Worm (Caenorhabditis elegans) whole organism, young adult: ENCODE measurements around the gene spp-28.

ENCODE experiments used
- C17E4.6 ChIP-seq: fragments of 200-800 bp; sonication (Bioruptor generic); IDR thresholded peaks from 2 replicates; pipeline ENCODE4 v1.3.6; 2022; ENCODE audit warnings: missing genetic modification reagents, missing genetic modification characterization, missing compliant biosample characterization
- D2030.7 ChIP-seq: fragments of 200-800 bp; sonication (Bioruptor generic); IDR thresholded peaks from 2 replicates; pipeline ENCODE4 v1.3.6; 2022; ENCODE audit warnings: missing genetic modification reagents, missing genetic modification characterization, missing compliant biosample characterization
- F39B2.1 ChIP-seq: fragments of 200-800 bp; sonication (Bioruptor generic); IDR thresholded peaks from 2 replicates; pipeline ENCODE4 v1.3.6; 2022; ENCODE audit warnings: missing genetic modification reagents, missing genetic modification characterization, missing compliant biosample characterization
- F55B11.4 ChIP-seq: sonication (generic microtip); optimal IDR thresholded peaks from 2 replicates; lab custom pipeline; 2016; ENCODE audit warnings: missing compliant biosample characterization, missing genetic modification characterization, borderline replicate concordance; ENCODE audit not compliant: insufficient read depth
- F57A8.1 ChIP-seq: fragments of 200-800 bp; sonication (Bioruptor generic); optimal IDR thresholded peaks from 2 replicates; lab custom pipeline; 2018; ENCODE audit warnings: mild to moderate bottlenecking, missing genetic modification characterization, moderate library complexity, missing compliant biosample characterization
- F57C9.4 ChIP-seq: sonication (generic microtip); optimal IDR thresholded peaks from 2 replicates; lab custom pipeline; 2017; ENCODE audit warnings: mild to moderate bottlenecking, missing genetic modification characterization, missing compliant biosample characterization
- K12H6.12 ChIP-seq: fragments of 200-800 bp; sonication (Bioruptor generic); optimal IDR thresholded peaks from 2 replicates; lab custom pipeline; 2018; ENCODE audit warnings: mild to moderate bottlenecking, missing genetic modification characterization, missing compliant biosample characterization
- Y53F4B.3 ChIP-seq: fragments of 200-800 bp; sonication (Bioruptor generic); IDR thresholded peaks from 2 replicates; pipeline ENCODE4 v1.3.6; 2022; ENCODE audit warnings: missing genetic modification reagents, missing genetic modification characterization, missing compliant biosample characterization
- Y53G8AR.9 ChIP-seq: fragments of 200-800 bp; sonication (Bioruptor generic); conservative IDR thresholded peaks from 2 replicates; pipeline ENCODE4 v1.3.6; 2022; ENCODE audit warnings: missing genetic modification reagents, missing genetic modification characterization, missing compliant biosample characterization
- Y67H2A.10 ChIP-seq: fragments of 200-800 bp; sonication (Bioruptor generic); conservative IDR thresholded peaks from 2 replicates; pipeline ENCODE4 v1.3.6; 2022; ENCODE audit warnings: missing genetic modification reagents, missing genetic modification characterization, missing compliant biosample characterization
- Y79H2A.3 ChIP-seq: fragments of 200-800 bp; sonication (Bioruptor generic); conservative IDR thresholded peaks from 2 replicates; pipeline ENCODE4 v1.3.6; 2022; ENCODE audit warnings: missing genetic modification reagents, missing genetic modification characterization, missing compliant biosample characterization
- Y95B8A.8 ChIP-seq: fragments of 200-800 bp; sonication (Bioruptor generic); IDR thresholded peaks from 2 replicates; pipeline ENCODE4 v1.3.6; 2022; ENCODE audit warnings: missing genetic modification reagents, missing genetic modification characterization, missing compliant biosample characterization
- akir-1 ChIP-seq: fragments of 200-800 bp; sonication (Bioruptor generic); optimal IDR thresholded peaks from 2 replicates; lab custom pipeline; 2018; ENCODE audit warnings: mild to moderate bottlenecking, missing genetic modification characterization, moderate library complexity, missing compliant biosample characterization
- aptf-3 ChIP-seq: fragments of 200-800 bp; sonication (Bioruptor generic); IDR thresholded peaks from 2 replicates; pipeline ENCODE4 v1.3.6; 2022; ENCODE audit warnings: missing genetic modification characterization, missing compliant biosample characterization
- attf-5 ChIP-seq: fragments of 200-800 bp; sonication (Bioruptor generic); optimal IDR thresholded peaks from 2 replicates; lab custom pipeline; 2018; ENCODE audit warnings: mild to moderate bottlenecking, missing genetic modification characterization, missing compliant biosample characterization
- ccch-3 ChIP-seq: fragments of 200-800 bp; sonication (Bioruptor generic); optimal IDR thresholded peaks from 2 replicates; lab custom pipeline; 2018; ENCODE audit warnings: mild to moderate bottlenecking, missing genetic modification characterization, missing compliant biosample characterization
- cebp-1 ChIP-seq, 2 experiments: fragments of 200-800 bp in 1 of 2; sonication (Bioruptor generic) in 1 of 2; sonication (generic microtip) in 1 of 2; IDR thresholded peaks in 1 of 2; optimal IDR thresholded peaks in 1 of 2; 2 replicates each; pipeline versions ENCODE4 v1.3.6 to Lab custom; 2017 to 2022; ENCODE audit warnings: missing compliant biosample characterization in 2 of 2, missing genetic modification characterization in 2 of 2, mild to moderate bottlenecking in 1 of 2, missing genetic modification reagents in 1 of 2, moderate library complexity in 1 of 2
- ceh-27 ChIP-seq: fragments of 200-800 bp; sonication (Bioruptor generic); optimal IDR thresholded peaks from 2 replicates; lab custom pipeline; 2018; ENCODE audit warnings: mild to moderate bottlenecking, missing genetic modification characterization, moderate library complexity, missing compliant biosample characterization
- ceh-40 ChIP-seq: fragments of 200-800 bp; sonication (Bioruptor generic); IDR thresholded peaks from 2 replicates; pipeline ENCODE4 v1.3.6; 2022; ENCODE audit warnings: missing genetic modification characterization, missing compliant biosample characterization
- ceh-58 ChIP-seq: fragments of 200-800 bp; sonication (Bioruptor generic); IDR thresholded peaks from 2 replicates; pipeline ENCODE4 v1.3.6; 2022; ENCODE audit warnings: missing genetic modification characterization, missing compliant biosample characterization
- efl-1 ChIP-seq: fragments of 150-350 bp; optimal IDR thresholded peaks from 2 replicates; lab custom pipeline; 2014; ENCODE audit warnings: missing biosample characterization, missing genetic modification reagents, missing genetic modification characterization
- egl-18 ChIP-seq: fragments of 200-800 bp; sonication (Bioruptor generic); IDR thresholded peaks from 2 replicates; pipeline ENCODE4 v1.3.6; 2022; ENCODE audit warnings: missing genetic modification reagents, missing genetic modification characterization, missing compliant biosample characterization
- ekl-4 ChIP-seq: fragments of 200-800 bp; sonication (Bioruptor generic); IDR thresholded peaks from 2 replicates; pipeline ENCODE4 v1.3.6; 2022; ENCODE audit warnings: missing genetic modification reagents, missing genetic modification characterization, missing compliant biosample characterization
- ets-4 ChIP-seq: fragments of 200-800 bp; sonication (Bioruptor generic); optimal IDR thresholded peaks from 2 replicates; lab custom pipeline; 2018; ENCODE audit warnings: mild to moderate bottlenecking, missing genetic modification characterization, missing compliant biosample characterization
- hmg-1.2 ChIP-seq: fragments of 200-800 bp; sonication (Bioruptor generic); IDR thresholded peaks from 2 replicates; pipeline ENCODE4 v1.3.6; 2022; ENCODE audit warnings: missing genetic modification reagents, missing genetic modification characterization, missing compliant biosample characterization
- let-526 ChIP-seq: fragments of 200-800 bp; sonication (Bioruptor generic); IDR thresholded peaks from 2 replicates; pipeline ENCODE4 v1.3.6; 2022; ENCODE audit warnings: missing genetic modification reagents, missing genetic modification characterization, missing compliant biosample characterization
- lin-35 ChIP-seq, 3 experiments: fragments of 150-350 bp in 2 of 3; sonication (generic microtip) in 1 of 3; optimal IDR thresholded peaks; 2 replicates each; lab custom pipeline; 2014 to 2018; ENCODE audit warnings: missing biosample characterization in 3 of 3, missing genetic modification characterization in 3 of 3, missing genetic modification reagents in 3 of 3
- lin-54 ChIP-seq: fragments of 200-800 bp; sonication (Bioruptor generic); optimal IDR thresholded peaks from 2 replicates; lab custom pipeline; 2018; ENCODE audit warnings: mild to moderate bottlenecking, missing genetic modification characterization, missing compliant biosample characterization
- lir-1 ChIP-seq: fragments of 200-800 bp; sonication (Bioruptor generic); conservative IDR thresholded peaks from 2 replicates; pipeline ENCODE4 v1.3.6; 2022; ENCODE audit warnings: missing genetic modification reagents, missing genetic modification characterization, missing compliant biosample characterization
- madf-3 ChIP-seq: fragments of 200-800 bp; sonication (Bioruptor generic); IDR thresholded peaks from 2 replicates; pipeline ENCODE4 v1.3.6; 2022; ENCODE audit warnings: missing genetic modification reagents, missing genetic modification characterization, missing compliant biosample characterization
- mcd-1 ChIP-seq: fragments of 200-800 bp; sonication (Bioruptor generic); IDR thresholded peaks from 2 replicates; pipeline ENCODE4 v1.3.6; 2022; ENCODE audit warnings: missing genetic modification reagents, missing genetic modification characterization, missing compliant biosample characterization
- mel-28 ChIP-seq: sonication (generic microtip); optimal IDR thresholded peaks from 2 replicates; lab custom pipeline; 2016; ENCODE audit warnings: borderline replicate concordance, mild to moderate bottlenecking, missing genetic modification characterization, missing compliant biosample characterization
- nfya-2 ChIP-seq: fragments of 200-800 bp; sonication (Bioruptor generic); IDR thresholded peaks from 2 replicates; pipeline ENCODE4 v1.3.6; 2022; ENCODE audit warnings: missing genetic modification reagents, missing genetic modification characterization, missing compliant biosample characterization
- nhr-80 ChIP-seq: sonication (generic microtip); optimal IDR thresholded peaks from 2 replicates; lab custom pipeline; 2016; ENCODE audit warnings: missing genetic modification characterization, missing compliant biosample characterization
- pha-4 ChIP-seq: fragments of 150-350 bp; sonication (generic microtip); optimal IDR thresholded peaks from 2 replicates; lab custom pipeline; 2014; ENCODE audit warnings: missing biosample characterization, missing genetic modification reagents, missing genetic modification characterization
- sdz-38 ChIP-seq: sonication (generic microtip); optimal IDR thresholded peaks from 2 replicates; lab custom pipeline; 2016; ENCODE audit warnings: missing genotype, missing genetic modification characterization, missing compliant biosample characterization
- sea-2 ChIP-seq: fragments of 200-800 bp; sonication (Bioruptor generic); IDR thresholded peaks from 2 replicates; pipeline ENCODE4 v1.3.6; 2022; ENCODE audit warnings: missing genetic modification characterization, missing compliant biosample characterization
- snpc-3.4 ChIP-seq: sonication (generic microtip); optimal IDR thresholded peaks from 2 replicates; lab custom pipeline; 2017; ENCODE audit warnings: missing genetic modification characterization, mild to moderate bottlenecking, missing compliant biosample characterization, antibody characterized with exemption, moderate library complexity, missing genotype, missing genetic modification reagents
- tlf-1 ChIP-seq: fragments of 200-800 bp; sonication (Bioruptor generic); optimal IDR thresholded peaks from 2 replicates; lab custom pipeline; 2018; ENCODE audit warnings: mild to moderate bottlenecking, missing genetic modification characterization, missing compliant biosample characterization
- xnd-1 ChIP-seq: sonication (generic microtip); optimal IDR thresholded peaks from 2 replicates; lab custom pipeline; 2016; ENCODE audit warnings: missing genotype, missing genetic modification reagents, missing genetic modification characterization, missing compliant biosample characterization
- ztf-26 ChIP-seq: sonication (generic microtip); optimal IDR thresholded peaks from 2 replicates; lab custom pipeline; 2017; ENCODE audit warnings: missing genetic modification characterization, missing compliant biosample characterization
- ztf-3 ChIP-seq: fragments of 200-800 bp; sonication (Bioruptor generic); optimal IDR thresholded peaks from 2 replicates; lab custom pipeline; 2018; ENCODE audit warnings: mild to moderate bottlenecking, missing genetic modification characterization, missing compliant biosample characterization
- ztf-6 ChIP-seq: fragments of 200-800 bp; sonication (Bioruptor generic); IDR thresholded peaks from 2 replicates; pipeline ENCODE4 v1.3.6; 2022; ENCODE audit warnings: missing genetic modification reagents, missing genetic modification characterization, missing compliant biosample characterization

Gene spp-28

ce11 chrIII:4196301-4196987 lies 6.3 kb upstream of the spp-28 start (continued):
- TF ChIP-seq ztf-3 (no peak), attf-5 (GFP tag; lab: Kevin White, UChicago) (no peak), lin-54 (GFP tag; lab: Kevin White, UChicago) (no peak), F57A8.1 (GFP tag; lab: Kevin White, UChicago) (no peak), efl-1 (GFP tag; lab: Kevin White, UChicago) (peak; percentile 57), ceh-40 (GFP tag; lab: Robert Waterston, UW) (no peak), ets-4 (no peak), sdz-38 (tag; lab: Kevin White, UChicago) (no peak), sea-2 (GFP tag; lab: Robert Waterston, UW) (no peak), ztf-26 (tag; lab: Kevin White, UChicago) (no peak), cebp-1 (GFP tag; IDR thresholded peaks at IDR 0.05; lab: Robert Waterston, UW) (no peak), cebp-1 (tag; optimal IDR thresholded peaks at IDR 0.05; lab: Kevin White, UChicago) (peak; percentile 45), D2030.7 (GFP tag; lab: Robert Waterston, UW) (0 out of 2 replicates have a peak, but pooled peaks have one; percentile 18), mcd-1 (GFP tag; lab: Robert Waterston, UW) (0 out of 2 replicates have a peak, but pooled peaks have one; percentile 25), Y53G8AR.9 (GFP tag; lab: Robert Waterston, UW) (no peak), nfya-2 (no peak), akir-1 (GFP tag; lab: Kevin White, UChicago) (no peak), aptf-3 (no peak), tlf-1 (GFP tag; lab: Kevin White, UChicago) (no peak), madf-3 (GFP tag; lab: Robert Waterston, UW) (no peak), Y95B8A.8 (GFP tag; lab: Robert Waterston, UW) (no peak), lin-35 (GFP tag; optimal IDR thresholded peaks at IDR 0.05; lab: Kevin White, UChicago) (peak in 1 of 3 experiments; percentile 23), ccch-3 (no peak), Y53F4B.3 (GFP tag; lab: Robert Waterston, UW) (no peak), F57C9.4 (tag; lab: Kevin White, UChicago) (no peak), lir-1 (GFP tag; lab: Robert Waterston, UW) (no peak), ekl-4 (GFP tag; lab: Robert Waterston, UW) (peak; percentile 31; the same call in 1 of the 2 replicates), Y67H2A.10 (GFP tag; lab: Robert Waterston, UW) (0 out of 2 replicates have a peak, but pooled peaks have one; percentile 14), ceh-58 (GFP tag; lab: Robert Waterston, UW) (no peak), Y79H2A.3 (GFP tag; lab: Robert Waterston, UW) (no peak), egl-18 (GFP tag; lab: Robert Waterston, UW) (no peak), C17E4.6 (GFP tag; lab: Robert Waterston, UW) (no peak), ztf-6 (GFP tag; lab: Robert Waterston, UW) (0 out of 2 replicates have a peak, but pooled peaks have one; percentile 13), F39B2.1 (GFP tag; lab: Robert Waterston, UW) (no peak), pha-4 (no peak), snpc-3.4 (tag; lab: Kevin White, UChicago) (no peak), let-526 (no peak), mel-28 (tag; lab: Kevin White, UChicago) (no peak), F55B11.4 (tag; lab: Kevin White, UChicago) (no peak), K12H6.12 (tag; lab: Kevin White, UChicago) (peak; percentile 26), ceh-27 (GFP tag; lab: Kevin White, UChicago) (peak; percentile 19), hmg-1.2 (GFP tag; lab: Robert Waterston, UW) (peak; percentile 66; the same call in 1 of the 2 replicates), nhr-80 (no peak), xnd-1 (no peak)
- TF ChIP-seq, all 124 proteins: peak for 13
